Fruit fly (Drosophila melanogaster): ENCODE results near the gene CG42579.
"Not testable (repeated sequence)": the region's sequence is repeated elsewhere in the genome, so short reads cannot be mapped to it uniquely, and the experiment has no call there.

CG42579 gene

dm6 chrX:20527331-20527730 is at the start of gene CG42579:
TSS of gene CG42579 (plus strand) at chrX:20527631.
- TF ChIP-seq noc (tag; optimal IDR thresholded peaks at IDR 0.05), result not testable (repeated sequence)

dm6 chrX:20478674-20479073 is 48.8 kb upstream of the CG42579 start:
- TF ChIP-seq noc (tag; optimal IDR thresholded peaks at IDR 0.05), result no peak

- TF ChIP-seq noc (tag; optimal IDR thresholded peaks at IDR 0.05), result peak; percentile 73
Observed at dm6 chrX:20480382-20480781, 47.0 kb upstream of the CG42579 start.

- peak; percentile 80 for TF ChIP-seq noc (tag; optimal IDR thresholded peaks at IDR 0.05)
Observed at dm6 chrX:20481404-20481803, 46.0 kb upstream of the CG42579 start.

- peak; percentile 60 for TF ChIP-seq noc (tag; optimal IDR thresholded peaks at IDR 0.05)
Observed at dm6 chrX:20482790-20483564, 44.5 kb upstream of the CG42579 start.

- no peak for TF ChIP-seq noc (tag; optimal IDR thresholded peaks at IDR 0.05)
Observed at dm6 chrX:20485880-20486279, 41.6 kb upstream of the CG42579 start, which contains the start of gene CG15461. TSS of gene CG15461 (plus strand) at chrX:20486180.

dm6 chrX:20488701-20489122 is 38.7 kb upstream of the CG42579 start:
- TF ChIP-seq noc (tag; optimal IDR thresholded peaks at IDR 0.05), result peak; percentile 87

dm6 chrX:20489382-20489994 is 37.9 kb upstream of the CG42579 start:
- TF ChIP-seq noc (tag; optimal IDR thresholded peaks at IDR 0.05), result no peak

dm6 chrX:20489995-20490393 is 37.4 kb upstream of the CG42579 start:
- TF ChIP-seq noc (tag; optimal IDR thresholded peaks at IDR 0.05), result no peak

dm6 chrX:20490883-20491282 is 36.5 kb upstream of the CG42579 start:
- TF ChIP-seq noc (tag; optimal IDR thresholded peaks at IDR 0.05), result no peak

dm6 chrX:20492672-20493071 is 34.8 kb upstream of the CG42579 start:
- no peak for TF ChIP-seq noc (tag; optimal IDR thresholded peaks at IDR 0.05)

- TF ChIP-seq noc (tag; optimal IDR thresholded peaks at IDR 0.05), result no peak
Observed at dm6 chrX:20495117-20495516, 32.3 kb upstream of the CG42579 start.

- TF ChIP-seq noc (tag; optimal IDR thresholded peaks at IDR 0.05), result peak; percentile 23
Observed at dm6 chrX:20495767-20496656, 31.4 kb upstream of the CG42579 start.

- TF ChIP-seq noc (tag; optimal IDR thresholded peaks at IDR 0.05), result no peak
Observed at dm6 chrX:20498989-20499388, 28.4 kb upstream of the CG42579 start.

- no peak for TF ChIP-seq noc (tag; optimal IDR thresholded peaks at IDR 0.05)
Observed at dm6 chrX:20499802-20500201, 27.6 kb upstream of the CG42579 start.

- TF ChIP-seq noc (tag; optimal IDR thresholded peaks at IDR 0.05), result no peak
Observed at dm6 chrX:20501040-20501609, 26.3 kb upstream of the CG42579 start.

Data from whole organism, larva.